Fruit fly (Drosophila melanogaster) whole organism, prepupa: Measurements from ENCODE around the gene Ufsp2.

Experiments used
- Blimp-1 ChIP-seq: fragments of 200-800 bp; sonication (Bioruptor generic); optimal IDR thresholded peaks from 3 replicates; lab custom pipeline; 2017; ENCODE audit warnings: missing biosample characterization, missing genetic modification characterization, mild to moderate bottlenecking, moderate library complexity, missing genetic modification reagents
- CG10631 ChIP-seq: fragments of 200-800 bp; sonication (Bioruptor generic); optimal IDR thresholded peaks from 2 replicates; lab custom pipeline; 2016; ENCODE audit warnings: missing biosample characterization, missing genetic modification characterization
- CG10669 ChIP-seq: fragments of 200-800 bp; sonication (Bioruptor generic); optimal IDR thresholded peaks from 3 replicates; lab custom pipeline; 2018; ENCODE audit warnings: missing biosample characterization, mild to moderate bottlenecking, missing genetic modification characterization, moderate library complexity
- CG11762 ChIP-seq: fragments of 200-800 bp; sonication (Bioruptor generic); optimal IDR thresholded peaks from 3 replicates; lab custom pipeline; 2016; ENCODE audit warnings: missing biosample characterization, missing genetic modification characterization; ENCODE audit not compliant: insufficient read depth
- CG16779 ChIP-seq: fragments of 200-800 bp; sonication (Bioruptor generic); optimal IDR thresholded peaks from 3 replicates; lab custom pipeline; 2017; ENCODE audit warnings: missing biosample characterization, mild to moderate bottlenecking, missing genetic modification characterization
- CG31627 ChIP-seq: fragments of 200-800 bp; sonication (Bioruptor generic); optimal IDR thresholded peaks from 3 replicates; lab custom pipeline; 2016; ENCODE audit warnings: missing biosample characterization, missing genetic modification characterization
- CG32006 ChIP-seq: fragments of 200-800 bp; sonication (Bioruptor generic); optimal IDR thresholded peaks from 3 replicates; lab custom pipeline; 2017; ENCODE audit warnings: missing biosample characterization, mild to moderate bottlenecking, missing genetic modification characterization
- CG34406 ChIP-seq: fragments of 200-800 bp; sonication (Bioruptor generic); optimal IDR thresholded peaks from 3 replicates; lab custom pipeline; 2016; ENCODE audit warnings: missing biosample characterization, missing genetic modification characterization
- CG6276 ChIP-seq: fragments of 200-800 bp; sonication (Bioruptor generic); optimal IDR thresholded peaks from 2 replicates; lab custom pipeline; 2017; ENCODE audit warnings: missing biosample characterization, mild to moderate bottlenecking, missing genetic modification characterization
- CG6792 ChIP-seq: fragments of 200-800 bp; sonication (Bioruptor generic); optimal IDR thresholded peaks from 3 replicates; lab custom pipeline; 2016; ENCODE audit warnings: missing biosample characterization, missing genetic modification characterization
- CG6808 ChIP-seq: fragments of 200-800 bp; sonication (Bioruptor generic); optimal IDR thresholded peaks from 3 replicates; lab custom pipeline; 2017; ENCODE audit warnings: missing biosample characterization, missing genetic modification characterization, mild to moderate bottlenecking, moderate library complexity, missing genetic modification reagents
- CG6854 ChIP-seq: fragments of 200-800 bp; sonication (Bioruptor generic); optimal IDR thresholded peaks from 2 replicates; lab custom pipeline; 2017; ENCODE audit warnings: missing biosample characterization, mild to moderate bottlenecking, missing genetic modification characterization
- CG7368 ChIP-seq: fragments of 200-800 bp; sonication (Bioruptor generic); optimal IDR thresholded peaks from 3 replicates; lab custom pipeline; 2016; ENCODE audit warnings: missing biosample characterization, missing genetic modification characterization
- CG8119 ChIP-seq: fragments of 200-800 bp; sonication (Bioruptor generic); IDR thresholded peaks from 3 replicates; pipeline ENCODE4 v1.3.6; 2022; ENCODE audit warnings: missing biosample characterization, missing genetic modification characterization
- CG8319 ChIP-seq: fragments of 200-800 bp; sonication (Bioruptor generic); optimal IDR thresholded peaks from 3 replicates; lab custom pipeline; 2016; ENCODE audit warnings: missing biosample characterization, missing genetic modification characterization
- Eip78C ChIP-seq: fragments of 200-800 bp; sonication (Bioruptor generic); peaks from one replicate; lab custom pipeline; 2016; ENCODE audit warnings: missing biosample characterization, missing genetic modification characterization
- Ets96B ChIP-seq: fragments of 200-800 bp; optimal IDR thresholded peaks from 2 replicates; lab custom pipeline; 2019; ENCODE audit warnings: missing biosample characterization, mild to moderate bottlenecking, missing genetic modification characterization, moderate library complexity
- Hr38 ChIP-seq: sonication (Bioruptor generic); optimal IDR thresholded peaks from 2 replicates; lab custom pipeline; 2016; ENCODE audit warnings: missing biosample characterization, missing genetic modification characterization
- Hr39 ChIP-seq: fragments of 200-800 bp; sonication (Bioruptor generic); optimal IDR thresholded peaks from 2 replicates; lab custom pipeline; 2016; ENCODE audit warnings: missing biosample characterization, missing genetic modification characterization
- Hr4 ChIP-seq: fragments of 200-800 bp; sonication (Bioruptor generic); optimal IDR thresholded peaks from 3 replicates; lab custom pipeline; 2016; ENCODE audit warnings: missing biosample characterization, missing genetic modification characterization
- Lpt ChIP-seq: fragments of 200-800 bp; sonication (Bioruptor generic); optimal IDR thresholded peaks from 3 replicates; lab custom pipeline; 2016; ENCODE audit warnings: missing biosample characterization, missing genetic modification characterization
- Smox ChIP-seq: fragments of 200-800 bp; sonication (Bioruptor generic); optimal IDR thresholded peaks from 3 replicates; lab custom pipeline; 2016; ENCODE audit warnings: missing biosample characterization, missing genetic modification characterization
- Sox102F ChIP-seq: fragments of 200-800 bp; sonication (Bioruptor generic); optimal IDR thresholded peaks from 2 replicates; lab custom pipeline; 2016; ENCODE audit warnings: missing biosample characterization, mild to moderate bottlenecking, missing genetic modification characterization
- dac ChIP-seq: fragments of 200-800 bp; sonication (Bioruptor generic); optimal IDR thresholded peaks from 2 replicates; lab custom pipeline; 2017; ENCODE audit warnings: missing biosample characterization, mild to moderate bottlenecking, missing genetic modification characterization
- eg ChIP-seq: fragments of 200-800 bp; sonication (Bioruptor generic); IDR thresholded peaks from 3 replicates; pipeline ENCODE4 v1.3.6; 2022; ENCODE audit warnings: missing biosample characterization, missing genetic modification characterization
- esn ChIP-seq: fragments of 200-800 bp; sonication (Bioruptor generic); optimal IDR thresholded peaks from 2 replicates; lab custom pipeline; 2016; ENCODE audit warnings: missing biosample characterization, mild to moderate bottlenecking, missing genetic modification characterization, moderate library complexity
- fd59A ChIP-seq: fragments of 200-800 bp; sonication (Bioruptor generic); optimal IDR thresholded peaks from 2 replicates; lab custom pipeline; 2017; ENCODE audit warnings: missing biosample characterization, mild to moderate bottlenecking, missing genetic modification characterization, missing genetic modification reagents
- fkh ChIP-seq: fragments of 200-800 bp; sonication (Bioruptor generic); optimal IDR thresholded peaks from 3 replicates; lab custom pipeline; 2017; ENCODE audit warnings: missing biosample characterization, mild to moderate bottlenecking, missing genetic modification characterization, moderate library complexity
- lz ChIP-seq: fragments of 200-800 bp; sonication (Bioruptor generic); optimal IDR thresholded peaks from 3 replicates; lab custom pipeline; 2016; ENCODE audit warnings: missing biosample characterization, missing genetic modification characterization
- net ChIP-seq: fragments of 200-800 bp; sonication (Bioruptor generic); optimal IDR thresholded peaks from 3 replicates; lab custom pipeline; 2016; ENCODE audit warnings: missing biosample characterization, missing genetic modification characterization
- pdm3 ChIP-seq: fragments of 200-800 bp; sonication (Bioruptor generic); optimal IDR thresholded peaks from 3 replicates; lab custom pipeline; 2016; ENCODE audit warnings: missing biosample characterization, missing genetic modification characterization
- salr ChIP-seq, 2 experiments: fragments of 200-800 bp; sonication (Bioruptor generic); optimal IDR thresholded peaks; 3 replicates each; lab custom pipeline; 2016 to 2018; ENCODE audit warnings: missing biosample characterization in 2 of 2, missing genetic modification characterization in 2 of 2, mild to moderate bottlenecking in 1 of 2
- spab ChIP-seq: fragments of 200-800 bp; sonication (Bioruptor generic); optimal IDR thresholded peaks from 2 replicates; lab custom pipeline; 2017; ENCODE audit warnings: missing biosample characterization, mild to moderate bottlenecking, missing genetic modification characterization, missing genetic modification reagents
- svp ChIP-seq: fragments of 200-800 bp; sonication (Bioruptor generic); peaks from one replicate; lab custom pipeline; 2016; ENCODE audit warnings: missing biosample characterization, missing genetic modification characterization
- vri ChIP-seq: fragments of 200-800 bp; sonication (Bioruptor generic); optimal IDR thresholded peaks from 3 replicates; lab custom pipeline; 2016; ENCODE audit warnings: missing biosample characterization, mild to moderate bottlenecking, missing genetic modification characterization

Gene Ufsp2

DNA sequence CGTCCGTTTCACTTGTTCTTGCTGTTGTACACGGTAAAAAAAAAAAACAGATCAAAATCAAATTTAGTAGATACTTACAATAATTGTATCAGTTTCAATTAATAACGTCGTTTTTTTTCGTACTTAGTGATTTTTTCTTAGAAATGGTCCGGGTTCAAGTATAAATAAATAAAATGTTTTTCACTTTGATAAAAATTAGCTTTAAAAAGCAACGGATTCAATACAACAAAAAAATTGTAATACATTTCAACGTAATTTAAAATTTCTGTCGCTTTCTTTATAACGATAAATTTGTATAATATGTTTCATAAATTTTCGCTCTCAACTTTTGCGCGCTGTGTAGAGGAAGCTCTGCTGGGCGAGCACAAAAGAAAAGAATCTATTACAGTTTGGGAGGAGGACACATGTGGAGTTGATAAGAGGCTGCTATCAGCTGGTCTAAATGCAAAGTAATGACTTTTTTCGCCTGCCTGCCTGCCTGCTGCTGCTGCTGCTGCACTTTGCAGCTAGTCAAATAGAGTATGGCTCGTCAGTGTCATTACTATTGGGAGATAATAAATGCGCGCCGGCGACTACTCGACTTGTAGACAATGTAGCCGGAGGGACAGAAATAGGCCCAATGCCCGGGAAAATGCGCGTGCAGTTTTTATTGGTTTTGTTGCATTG is 38.3 kb upstream of the Ufsp2 start (continued):
- peak; percentile 46 for TF ChIP-seq esn
- TF ChIP-seq CG7368 (GFP tag; lab: Kevin White, UChicago): no peak
- peak; percentile 66 for TF ChIP-seq Lpt (GFP tag; lab: Kevin White, UChicago)
- peak; percentile 90 for TF ChIP-seq CG32006 (GFP tag; lab: Kevin White, UChicago)
- TF ChIP-seq CG31627 (GFP tag; lab: Kevin White, UChicago): peak; percentile 37
- TF ChIP-seq salr (GFP tag; optimal IDR thresholded peaks at IDR 0.05; lab: Kevin White, UChicago): peak in 1 of 2 experiments; percentile 84
- no peak for TF ChIP-seq fkh (GFP tag; lab: Kevin White, UChicago)
- peak; percentile 48 for TF ChIP-seq CG34406 (GFP tag; lab: Kevin White, UChicago)
- peak; percentile 51 for TF ChIP-seq lz (GFP tag; lab: Kevin White, UChicago)

DNA sequence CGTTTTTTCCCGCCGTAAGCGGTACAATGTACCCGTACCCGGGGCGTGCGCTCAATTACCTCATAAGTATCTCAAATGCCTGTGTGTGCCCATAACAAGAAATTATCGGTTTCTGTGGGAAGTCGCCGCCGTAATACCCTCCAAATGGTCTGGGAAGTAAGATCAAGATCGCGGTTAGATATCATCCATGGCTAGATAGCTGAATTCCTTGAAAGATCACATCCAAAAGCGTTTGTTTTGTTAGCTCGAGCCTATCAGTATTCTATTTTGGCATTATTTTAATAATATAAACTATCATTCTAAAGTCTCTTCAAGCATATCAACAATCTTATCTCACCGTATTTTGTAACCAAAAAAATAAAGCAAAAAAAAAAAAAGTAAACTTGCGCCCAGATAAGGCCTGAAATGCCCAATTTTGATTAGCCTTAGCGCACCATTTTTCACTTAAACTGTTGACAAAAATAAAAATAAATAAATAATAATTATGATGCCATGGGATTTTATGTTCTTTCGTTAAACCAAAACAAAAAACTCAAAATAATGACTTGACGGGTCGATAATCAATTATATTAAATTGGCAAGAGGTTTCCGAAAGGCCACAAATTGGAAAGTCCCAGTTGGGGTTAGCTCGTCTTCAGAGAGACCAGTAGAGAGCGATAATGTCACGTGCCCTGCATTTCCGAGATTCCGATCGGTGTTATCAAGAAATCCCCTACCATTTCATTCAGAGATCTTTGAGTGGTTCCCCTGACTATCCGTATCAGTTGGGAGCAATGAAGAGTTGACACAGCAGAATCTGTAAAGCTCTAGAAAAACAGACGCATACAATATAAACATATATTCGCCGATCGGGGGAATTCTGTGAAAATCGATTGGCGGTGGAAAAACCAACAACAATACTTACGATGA is 37.5 kb upstream of the Ufsp2 start:
- TF ChIP-seq svp (GFP tag; lab: Kevin White, UChicago): peak; percentile 84
- TF ChIP-seq CG16779 (tag; lab: Kevin White, UChicago): no peak
- peak; percentile 40 for TF ChIP-seq Eip78C (GFP tag; lab: Kevin White, UChicago)
- TF ChIP-seq salr (GFP tag; optimal IDR thresholded peaks at IDR 0.05; lab: Kevin White, UChicago): peak in 1 of 2 experiments; percentile 30
- peak; percentile 47 for TF ChIP-seq CG32006 (GFP tag; lab: Kevin White, UChicago)
- peak; percentile 48 for TF ChIP-seq vri (GFP tag; lab: Kevin White, UChicago)
- no peak for TF ChIP-seq Ets96B (tag; lab: Kevin White, UChicago)
- peak; percentile 6 for TF ChIP-seq fkh (GFP tag; lab: Kevin White, UChicago)
- no peak for TF ChIP-seq CG8119 (GFP tag; lab: Robert Waterston, UW)

DNA sequence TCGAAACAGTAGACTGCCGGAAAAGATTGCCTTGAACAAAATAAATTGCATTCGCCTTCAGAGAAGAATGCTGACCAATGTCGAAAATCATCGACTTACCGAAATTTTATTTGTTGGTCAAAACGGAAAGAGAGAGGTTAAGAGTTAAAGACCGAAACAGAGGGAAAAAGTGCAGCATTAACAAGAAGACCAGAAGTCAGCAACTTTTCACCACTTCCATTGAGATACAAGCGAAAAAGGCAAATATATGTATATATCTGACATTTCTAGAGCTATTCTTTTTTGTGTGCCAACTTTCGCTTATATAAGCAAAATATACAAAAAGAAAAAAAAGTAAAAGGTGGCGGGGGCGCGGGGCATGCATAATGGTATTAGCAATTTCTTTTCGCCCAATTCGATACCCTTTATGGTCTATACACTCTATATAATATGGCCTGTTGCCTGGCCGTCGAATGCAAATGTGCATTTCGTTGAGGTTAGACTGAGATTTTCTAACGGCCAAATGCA is 36.4 kb upstream of the Ufsp2 start:
- TF ChIP-seq Blimp-1 (GFP tag; lab: Kevin White, UChicago) (no peak), pdm3 (no peak), Eip78C (GFP tag; lab: Kevin White, UChicago) (no peak), Smox (no peak), Hr39 (no peak), spab (no peak), Hr4 (GFP tag; lab: Kevin White, UChicago) (no peak), CG6808 (GFP tag; lab: Kevin White, UChicago) (no peak), CG6854 (no peak), Sox102F (GFP tag; lab: Kevin White, UChicago) (no peak), CG10669 (GFP tag; lab: Kevin White, UChicago) (no peak), lz (GFP tag; lab: Kevin White, UChicago) (no peak), Hr38 (no peak), fd59A (GFP tag; lab: Kevin White, UChicago) (no peak), svp (GFP tag; lab: Kevin White, UChicago) (no peak)

DNA sequence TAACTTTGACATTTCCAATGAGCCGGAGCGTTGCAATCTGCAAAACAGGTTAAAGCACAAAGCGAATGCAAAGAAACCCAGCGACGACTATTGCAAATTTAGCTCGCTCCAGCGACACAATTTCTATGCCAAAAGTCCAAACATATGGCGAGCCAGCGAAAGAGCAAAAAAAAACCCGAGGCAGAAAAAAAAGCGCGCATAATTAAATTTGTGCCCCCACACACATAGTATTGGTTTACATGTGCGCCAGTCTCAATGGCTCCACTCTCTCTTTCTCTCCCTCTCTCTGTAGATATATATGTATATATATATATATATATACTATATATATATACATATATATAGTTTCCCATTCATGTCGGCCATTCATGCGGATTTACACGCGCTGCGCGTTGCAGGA is 35.7 kb upstream of the Ufsp2 start:
- no peak for TF ChIP-seq CG10631
- TF ChIP-seq CG8119 (GFP tag; lab: Robert Waterston, UW): peak; percentile 64; the same call in 2 of the 3 replicates
- no peak for TF ChIP-seq net (GFP tag; lab: Kevin White, UChicago)
- TF ChIP-seq Eip78C (GFP tag; lab: Kevin White, UChicago): peak; percentile 63
- no peak for TF ChIP-seq pdm3
- no peak for TF ChIP-seq CG6792 (GFP tag; lab: Kevin White, UChicago)
- peak; percentile 41; the same call in 1 of the 3 replicates for TF ChIP-seq eg (GFP tag; lab: Robert Waterston, UW)
- no peak for TF ChIP-seq dac (GFP tag; lab: Kevin White, UChicago)
- no peak for TF ChIP-seq CG10669 (GFP tag; lab: Kevin White, UChicago)
- TF ChIP-seq fd59A (GFP tag; lab: Kevin White, UChicago): no peak
- no peak for TF ChIP-seq CG16779 (tag; lab: Kevin White, UChicago)
- peak; percentile 42 for TF ChIP-seq CG6276 (GFP tag; lab: Kevin White, UChicago)
- TF ChIP-seq CG11762 (GFP tag; lab: Kevin White, UChicago): no peak
- no peak for TF ChIP-seq CG8319 (GFP tag; lab: Kevin White, UChicago)
- TF ChIP-seq, all 60 proteins: peak for 4
